Worm (Caenorhabditis elegans): ENCODE measurements around the gene rcq-5.

Gene rcq-5

DNA sequence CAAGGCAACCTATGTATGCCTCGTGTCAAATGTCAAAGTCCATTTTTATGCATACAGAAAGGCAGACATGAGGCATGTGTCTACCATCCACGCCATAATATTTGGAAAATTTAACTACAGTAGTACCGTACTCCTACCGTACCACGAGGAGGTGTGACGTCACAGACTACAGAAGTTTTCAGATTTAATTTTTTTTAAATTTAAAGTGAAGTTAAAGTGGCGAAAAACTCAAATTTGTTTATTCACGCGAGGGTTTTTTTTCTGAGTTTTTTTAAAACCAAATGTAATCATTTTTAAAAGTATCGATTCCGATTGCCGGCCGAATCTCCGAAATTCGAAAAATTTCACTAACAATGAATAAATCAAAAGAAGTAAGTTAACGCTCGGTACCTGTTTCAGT, 33.0 kb upstream of the rcq-5 start, which contains the start of gene C03C10.2:
Gene C03C10.2 (plus strand): TSS at position 301 of the 400 bp plus-strand sequence.
- TF ChIP-seq ceh-20 (GFP tag; IDR thresholded peaks at IDR 0.05) (no peak), attf-4 (tag; optimal IDR thresholded peaks at IDR 0.05) (no peak), fos-1 (tag; optimal IDR thresholded peaks at IDR 0.05) (no peak), fkh-10 (GFP tag; optimal IDR thresholded peaks at IDR 0.05) (no peak), lin-1 (GFP tag; IDR thresholded peaks at IDR 0.05) (no peak), aly-2 (tag; optimal IDR thresholded peaks at IDR 0.05) (no peak), unc-130 (GFP tag; optimal IDR thresholded peaks at IDR 0.05) (no peak), egl-43 (GFP tag; IDR thresholded peaks at IDR 0.05) (no peak), T20F7.1 (GFP tag; optimal IDR thresholded peaks at IDR 0.05) (no peak), Y105C5A.15 (GFP tag; IDR thresholded peaks at IDR 0.05) (no peak), lin-29 (GFP tag; IDR thresholded peaks at IDR 0.05) (no peak), hlh-30 (tag; optimal IDR thresholded peaks at IDR 0.05; ENCODE audit: insufficient read depth) (no peak), Y5F2A.4 (GFP tag; optimal IDR thresholded peaks at IDR 0.05) (no peak), saeg-2 (GFP tag; IDR thresholded peaks at IDR 0.05) (no peak), nhr-77 (tag; optimal IDR thresholded peaks at IDR 0.05) (no peak), nhr-111 (GFP tag; optimal IDR thresholded peaks at IDR 0.05) (no peak), nhr-28 (tag; optimal IDR thresholded peaks at IDR 0.05) (no peak)

DNA sequence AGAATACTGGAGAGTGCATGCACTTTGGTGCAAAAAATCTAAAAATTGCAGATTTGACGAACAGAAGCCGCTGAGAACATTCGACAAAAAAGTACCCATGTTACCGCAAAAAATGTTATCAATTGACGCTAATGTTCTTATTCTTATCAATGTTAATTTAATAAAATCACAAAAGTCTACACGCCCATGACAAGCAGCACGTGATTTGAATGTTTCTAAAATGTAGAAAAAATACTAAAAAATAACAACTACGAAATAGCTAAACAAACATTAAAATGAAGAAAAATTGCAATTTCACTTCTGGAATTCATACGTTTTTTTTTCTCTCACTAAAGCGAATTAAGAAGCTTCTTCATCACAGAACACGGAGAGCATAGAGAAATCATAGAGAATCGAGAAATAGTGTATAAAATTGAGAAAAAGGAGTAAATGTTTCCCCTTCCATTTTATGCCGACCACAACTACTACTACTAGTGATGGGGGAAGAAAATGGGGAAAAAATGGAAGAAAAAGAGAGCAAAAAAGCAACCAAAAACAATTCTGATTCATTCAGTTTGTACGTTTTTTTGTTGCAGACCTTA, 30.7 kb upstream of the rcq-5 start:
- TF ChIP-seq daf-16 (GFP tag; optimal IDR thresholded peaks at IDR 0.05), result no peak
- peak; percentile 62 for TF ChIP-seq daf-16 (tag; optimal IDR thresholded peaks at IDR 0.05)
- TF ChIP-seq hlh-30 (tag; optimal IDR thresholded peaks at IDR 0.05; ENCODE audit: insufficient read depth), result peak; percentile 35
- TF ChIP-seq mep-1 (tag; optimal IDR thresholded peaks at IDR 0.05), result peak; percentile 17
- TF ChIP-seq dmd-6 (GFP tag; IDR thresholded peaks at IDR 0.05), result peak; percentile 26; the same call in 1 of the 2 replicates
- TF ChIP-seq madf-9 (GFP tag; conservative IDR thresholded peaks at IDR 0.05), result no peak
- TF ChIP-seq hif-1 (tag; optimal IDR thresholded peaks at IDR 0.05), result peak in 1 of 2 experiments; percentile 9
- no peak for TF ChIP-seq ZK546.5 (tag; optimal IDR thresholded peaks at IDR 0.05)
- no peak for TF ChIP-seq mes-2 (tag; optimal IDR thresholded peaks at IDR 0.05; ENCODE audit: poor library complexity, severe bottlenecking)
- TF ChIP-seq attf-4 (tag; optimal IDR thresholded peaks at IDR 0.05), result no peak
- no peak for TF ChIP-seq T26A8.4 (GFP tag; IDR thresholded peaks at IDR 0.05)
- TF ChIP-seq rbr-2 (tag; optimal IDR thresholded peaks at IDR 0.05), result peak; percentile 11
- no peak for TF ChIP-seq zfp-3 (GFP tag; conservative IDR thresholded peaks at IDR 0.05)
- TF ChIP-seq egl-27 (tag; optimal IDR thresholded peaks at IDR 0.05), result no peak
- peak; percentile 36 for TF ChIP-seq pqm-1 (tag; optimal IDR thresholded peaks at IDR 0.05)
- no peak for TF ChIP-seq daf-19 (GFP tag; conservative IDR thresholded peaks at IDR 0.05)
- TF ChIP-seq php-3 (GFP tag; IDR thresholded peaks at IDR 0.05), result 0 out of 2 replicates have a peak, but pooled peaks have one; percentile 17
- TF ChIP-seq nhr-10 (tag; optimal IDR thresholded peaks at IDR 0.05), result no peak
- TF ChIP-seq nhr-28 (tag; optimal IDR thresholded peaks at IDR 0.05), result peak; percentile 39
- TF ChIP-seq lsy-2 (tag; optimal IDR thresholded peaks at IDR 0.05), result peak in 1 of 2 experiments; percentile 69
- TF ChIP-seq hlh-11 (tag; optimal IDR thresholded peaks at IDR 0.05), result peak; percentile 25
- no peak for TF ChIP-seq daf-8 (GFP tag; IDR thresholded peaks at IDR 0.05)
- no peak for TF ChIP-seq mdl-1 (tag; optimal IDR thresholded peaks at IDR 0.05)
- no peak for TF ChIP-seq zip-2 (tag; optimal IDR thresholded peaks at IDR 0.05)
- TF ChIP-seq egl-43 (GFP tag; IDR thresholded peaks at IDR 0.05), result no peak
- no peak for TF ChIP-seq dmd-8 (GFP tag; IDR thresholded peaks at IDR 0.05)
- TF ChIP-seq ama-1 (optimal IDR thresholded peaks at IDR 0.05), result no peak
- peak; percentile 54 for TF ChIP-seq dve-1 (tag; optimal IDR thresholded peaks at IDR 0.05; ENCODE audit: insufficient read depth)
- TF ChIP-seq snpc-4 (tag; optimal IDR thresholded peaks at IDR 0.05), result no peak

Measured in whole organism, L4 larva.